Fruit fly (Drosophila melanogaster): ENCODE measurements around the gene Sdic3.

The Sdic3 gene

DNA sequence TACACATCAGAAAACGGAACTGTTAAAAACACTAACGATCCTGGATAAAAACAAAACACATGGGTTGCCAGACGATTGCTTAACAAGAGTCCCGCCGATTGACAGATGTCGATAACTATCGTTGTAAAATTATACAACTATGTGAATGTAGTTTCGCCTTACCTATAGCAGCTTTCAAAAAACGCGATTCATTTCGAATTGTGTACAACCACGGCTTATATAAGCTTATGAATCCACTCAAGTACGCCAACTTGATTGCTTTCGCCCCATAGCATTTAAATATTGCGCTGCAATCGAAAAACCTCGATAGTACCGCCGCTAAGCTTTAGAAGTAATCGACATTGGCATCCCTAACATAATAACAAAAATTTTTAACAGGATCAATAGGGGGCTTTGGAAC lies 24.1 kb downstream of the Sdic3 start, which contains the start of the genes CG9581 and CG9578 (continued):
- peak; percentile 37 for TF ChIP-seq Med (GFP tag)
- TF ChIP-seq Adf1 (GFP tag; IDR thresholded peaks at IDR 0.05) = no peak
- TF ChIP-seq cas (GFP tag; IDR thresholded peaks at IDR 0.05) = no peak
- TF ChIP-seq CG7963 (GFP tag; IDR thresholded peaks at IDR 0.05; ENCODE audit: partially characterized antibody) = peak; percentile 15; the same call in 1 of the 3 replicates
- TF ChIP-seq CG3847 (GFP tag; IDR thresholded peaks at IDR 0.05) = 0 out of 2 replicates have a peak, but pooled peaks have one; percentile 28
- TF ChIP-seq CG18011 (GFP tag; optimal IDR thresholded peaks at IDR 0.05) = no peak
- peak; percentile 83 for TF ChIP-seq CG2116 (GFP tag; optimal IDR thresholded peaks at IDR 0.05)
- TF ChIP-seq CG30020 (tag; optimal IDR thresholded peaks at IDR 0.05) = peak; percentile 54
- peak; percentile 90 for TF ChIP-seq E2f2 (GFP tag; IDR thresholded peaks at IDR 0.05)
- peak; percentile 60 for TF ChIP-seq MBD-R2 (GFP tag; IDR thresholded peaks at IDR 0.05)
- TF ChIP-seq Awh (GFP tag; IDR thresholded peaks at IDR 0.05) = no peak
- no peak for TF ChIP-seq CG12391 (tag; optimal IDR thresholded peaks at IDR 0.05)
- peak; percentile 63 for TF ChIP-seq amos (GFP tag; IDR thresholded peaks at IDR 0.05; ENCODE audit: partially characterized antibody)
- TF ChIP-seq PHDP (tag; optimal IDR thresholded peaks at IDR 0.05) = no peak
- no peak for TF ChIP-seq TFAM (GFP tag; optimal IDR thresholded peaks at IDR 0.05)
- peak; percentile 71; the same call in 2 of the 3 replicates for TF ChIP-seq hb (GFP tag; IDR thresholded peaks at IDR 0.05; ENCODE audit: partially characterized antibody)
- peak; percentile 53; the same call in 1 of the 2 replicates for TF ChIP-seq ato (GFP tag; IDR thresholded peaks at IDR 0.05; ENCODE audit: partially characterized antibody)
- peak; percentile 6 for TF ChIP-seq Nf-YC (tag; optimal IDR thresholded peaks at IDR 0.05)
- TF ChIP-seq CG9215 (GFP tag; IDR thresholded peaks at IDR 0.05) = 0 out of 2 replicates have a peak, but pooled peaks have one; percentile 16
- TF ChIP-seq unpg (GFP tag; optimal IDR thresholded peaks at IDR 0.05) = no peak
- TF ChIP-seq CG13894 (tag; optimal IDR thresholded peaks at IDR 0.05) = no peak
- peak; percentile 2 for TF ChIP-seq nerfin-1 (tag; optimal IDR thresholded peaks at IDR 0.05)
- TF ChIP-seq mld (GFP tag; IDR thresholded peaks at IDR 0.05; ENCODE audit: partially characterized antibody) = no peak; the same call in 2 of the 3 replicates
- TF ChIP-seq CG6791 (GFP tag; IDR thresholded peaks at IDR 0.05; ENCODE audit: partially characterized antibody) = peak; percentile 68
- no peak for TF ChIP-seq fd64A (GFP tag; optimal IDR thresholded peaks at IDR 0.05)
- TF ChIP-seq hbn (GFP tag; IDR thresholded peaks at IDR 0.05; ENCODE audit: partially characterized antibody) = peak; percentile 67
- peak; percentile 82; the same call in 2 of the 3 replicates for TF ChIP-seq CG34224 (GFP tag; IDR thresholded peaks at IDR 0.05; ENCODE audit: partially characterized antibody)
- TF ChIP-seq tna (GFP tag; IDR thresholded peaks at IDR 0.05; ENCODE audit: partially characterized antibody) = peak; percentile 54; the same call in 1 of the 2 replicates
- no peak for TF ChIP-seq cg (GFP tag; optimal IDR thresholded peaks at IDR 0.05)
- no peak for TF ChIP-seq CG32767 (GFP tag; IDR thresholded peaks at IDR 0.05)
- TF ChIP-seq bigmax (GFP tag; optimal IDR thresholded peaks at IDR 0.05) = no peak
- TF ChIP-seq CG31224 (GFP tag; IDR thresholded peaks at IDR 0.05) = no peak
- TF ChIP-seq toy (GFP tag; IDR thresholded peaks at IDR 0.05) = no peak
- TF ChIP-seq hkb (optimal IDR thresholded peaks at IDR 0.05) = no peak
- TF ChIP-seq hkb (GFP tag; IDR thresholded peaks at IDR 0.05) = no peak
- no peak for TF ChIP-seq Dip2 (GFP tag; IDR thresholded peaks at IDR 0.05)
- TF ChIP-seq CG1529 (GFP tag; optimal IDR thresholded peaks at IDR 0.05) = no peak
- no peak for TF ChIP-seq Blimp-1 (GFP tag; optimal IDR thresholded peaks at IDR 0.05)
- TF ChIP-seq CG4404 (GFP tag; IDR thresholded peaks at IDR 0.05) = no peak
- peak in 1 of 2 experiments; percentile 95 for TF ChIP-seq Pdp1 (GFP tag; optimal IDR thresholded peaks at IDR 0.05)
- TF ChIP-seq sob (GFP tag; IDR thresholded peaks at IDR 0.05) = no peak
- TF ChIP-seq CG10209 (GFP tag; optimal IDR thresholded peaks at IDR 0.05) = no peak
- TF ChIP-seq btn (GFP tag; optimal IDR thresholded peaks at IDR 0.05) = no peak
- TF ChIP-seq Bgb (GFP tag; IDR thresholded peaks at IDR 0.05; ENCODE audit: partially characterized antibody) = peak; percentile 35; the same call in 1 of the 2 replicates
- TF ChIP-seq chinmo (GFP tag; IDR thresholded peaks at IDR 0.05; ENCODE audit: partially characterized antibody) = peak; percentile 78; the same call in 1 of the 4 replicates
- peak; percentile 14 for TF ChIP-seq Ets97D (GFP tag; optimal IDR thresholded peaks at IDR 0.05)
- TF ChIP-seq CG1603 (tag; optimal IDR thresholded peaks at IDR 0.05) = peak; percentile 63
- TF ChIP-seq Dad (GFP tag; optimal IDR thresholded peaks at IDR 0.05) = no peak
- no peak for TF ChIP-seq croc (GFP tag; conservative IDR thresholded peaks at IDR 0.05)
